Worm (Caenorhabditis elegans) whole organism, late embryonic: ENCODE measurements around the gene F13E9.19.

Experiments used
- ama-1 ChIP-seq: fragments of 150-350 bp; optimal IDR thresholded peaks from 2 replicates; lab custom pipeline; 2014
- ceh-30 ChIP-seq: fragments of 150-350 bp; optimal IDR thresholded peaks from 2 replicates; lab custom pipeline; 2014; ENCODE audit warnings: missing biosample characterization, missing genetic modification characterization
- fkh-10 ChIP-seq: fragments of 150-350 bp; optimal IDR thresholded peaks from 2 replicates; lab custom pipeline; 2014; ENCODE audit warnings: missing biosample characterization, missing genetic modification reagents, missing genetic modification characterization
- pha-4 ChIP-seq: fragments of 150-350 bp; optimal IDR thresholded peaks from 2 replicates; lab custom pipeline; 2018; ENCODE audit warnings: missing biosample characterization, missing genetic modification reagents, missing genetic modification characterization

DNA sequence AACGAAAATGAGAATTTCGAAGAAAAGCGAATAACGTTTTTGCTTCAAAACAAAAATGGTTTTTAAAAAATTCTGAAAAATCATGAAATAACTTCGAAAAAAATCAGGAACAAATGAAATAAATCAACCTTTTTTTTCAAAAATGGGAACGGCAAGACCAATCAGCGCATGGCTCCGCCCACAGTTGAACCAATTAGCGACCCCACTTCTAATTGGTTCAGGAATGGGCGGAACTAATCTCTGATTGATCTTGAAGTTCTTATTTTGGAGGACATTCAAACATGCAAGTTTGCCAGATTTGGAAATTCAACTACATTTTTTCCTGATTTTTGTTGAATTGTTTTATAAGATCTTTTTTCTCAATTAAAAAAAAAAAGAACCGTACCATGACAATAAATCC is 43.3 kb upstream of the F13E9.19 start:
- TF ChIP-seq pha-4 (tag; lab: Kevin White, UChicago) (no peak), ceh-30 (tag; lab: Kevin White, UChicago) (no peak), fkh-10 (no peak), ama-1 (lab: Kevin White, UChicago) (no peak)
